Fruit fly (Drosophila melanogaster): Measurements from ENCODE around the gene CG33494.

The CG33494 gene

DNA sequence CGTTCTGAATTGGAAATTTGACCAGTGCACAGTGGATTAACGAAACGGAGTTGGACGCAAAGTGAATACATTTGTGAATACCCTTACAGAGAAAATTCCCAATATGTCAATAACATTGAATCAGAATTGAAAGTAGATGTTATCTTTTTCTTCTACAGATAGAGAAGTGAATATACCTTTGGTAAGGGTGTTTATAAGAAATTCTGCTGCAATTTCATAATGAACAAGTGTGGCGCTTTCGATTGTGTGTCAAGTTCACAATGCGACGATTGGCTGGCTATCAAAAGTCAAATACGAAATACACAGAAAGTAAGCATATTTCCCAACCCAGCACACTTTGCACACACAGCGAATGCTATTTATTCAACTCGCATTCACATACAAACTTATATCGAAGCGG, 46.6 kb downstream of the CG33494 start (continued):
- TF ChIP-seq CG34406 (GFP tag; optimal IDR thresholded peaks at IDR 0.05) (no peak), net (GFP tag; optimal IDR thresholded peaks at IDR 0.05) (no peak), CG6808 (GFP tag; optimal IDR thresholded peaks at IDR 0.05) (no peak), salr (GFP tag; optimal IDR thresholded peaks at IDR 0.05) (no peak)

DNA sequence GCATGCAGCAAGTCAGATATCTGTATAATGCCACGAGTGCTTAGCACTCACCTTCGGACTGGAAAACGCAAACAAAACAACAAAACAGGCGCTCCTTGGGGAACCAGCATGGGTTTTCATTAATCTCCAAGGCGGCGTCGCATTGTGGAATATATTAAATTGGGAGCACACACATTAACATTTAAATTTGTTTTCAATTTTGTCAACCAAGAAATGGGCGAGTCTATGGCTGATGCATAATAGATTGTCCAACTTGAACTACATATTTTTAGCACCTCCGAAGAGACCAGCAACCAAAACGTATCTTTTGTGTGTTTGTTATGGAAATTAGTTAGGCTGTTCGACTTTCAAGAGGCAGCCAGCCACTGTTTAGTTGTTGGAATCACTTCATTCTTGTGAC, 47.5 kb downstream of the CG33494 start:
- no peak for TF ChIP-seq Lpt (GFP tag; optimal IDR thresholded peaks at IDR 0.05)
- TF ChIP-seq CG6276 (GFP tag; optimal IDR thresholded peaks at IDR 0.05): no peak

DNA sequence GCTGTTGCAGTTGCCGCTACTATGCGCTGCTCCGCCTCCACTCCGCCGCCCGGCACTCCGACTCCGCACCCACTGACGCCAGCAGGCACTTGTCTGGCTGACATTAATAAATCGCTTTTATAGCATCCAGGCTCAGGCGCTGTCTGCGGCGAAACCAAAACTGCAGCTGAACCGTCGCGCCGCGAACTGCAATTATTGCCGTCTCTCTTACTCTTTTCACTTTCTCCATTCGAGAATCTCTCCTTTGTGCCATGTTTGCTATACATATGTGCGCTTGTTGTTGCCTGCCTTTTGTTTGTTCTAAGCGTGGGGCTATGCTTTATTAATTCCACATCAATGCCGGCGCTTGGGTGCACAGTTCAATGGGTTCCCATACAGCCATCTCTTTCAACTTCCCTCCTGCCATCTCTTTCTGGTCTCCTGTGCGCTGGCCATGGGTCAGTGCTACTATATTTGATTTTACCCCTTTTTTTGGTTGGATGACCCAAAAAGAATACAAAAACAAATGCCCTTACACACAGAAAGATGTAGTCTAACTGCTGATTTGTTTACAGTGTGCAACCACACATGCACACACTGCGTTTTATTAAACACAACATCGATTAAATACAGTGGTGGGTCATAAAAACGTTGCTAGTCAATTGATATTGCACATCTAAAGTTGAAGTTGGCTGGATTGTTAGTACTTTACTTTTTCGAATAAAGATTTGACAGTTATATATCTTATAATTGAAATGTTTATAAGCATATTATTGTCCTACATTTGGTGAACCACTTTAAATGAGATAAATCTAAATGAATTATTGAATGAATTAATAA, 48.3 kb downstream of the CG33494 start:
- TF ChIP-seq Hr4 (GFP tag; optimal IDR thresholded peaks at IDR 0.05) (peak; percentile 2), Blimp-1 (GFP tag; optimal IDR thresholded peaks at IDR 0.05) (peak; percentile 58), CG8119 (GFP tag; IDR thresholded peaks at IDR 0.05) (no peak), fkh (GFP tag; optimal IDR thresholded peaks at IDR 0.05) (peak; percentile 24), CG6854 (GFP tag; optimal IDR thresholded peaks at IDR 0.05) (no peak), Sox15 (GFP tag; optimal IDR thresholded peaks at IDR 0.05) (no peak), Ets21C (GFP tag; optimal IDR thresholded peaks at IDR 0.05) (no peak), pdm3 (GFP tag; optimal IDR thresholded peaks at IDR 0.05) (peak; percentile 3), CG32006 (GFP tag; optimal IDR thresholded peaks at IDR 0.05) (peak; percentile 19), svp (GFP tag) (peak; percentile 41)

DNA sequence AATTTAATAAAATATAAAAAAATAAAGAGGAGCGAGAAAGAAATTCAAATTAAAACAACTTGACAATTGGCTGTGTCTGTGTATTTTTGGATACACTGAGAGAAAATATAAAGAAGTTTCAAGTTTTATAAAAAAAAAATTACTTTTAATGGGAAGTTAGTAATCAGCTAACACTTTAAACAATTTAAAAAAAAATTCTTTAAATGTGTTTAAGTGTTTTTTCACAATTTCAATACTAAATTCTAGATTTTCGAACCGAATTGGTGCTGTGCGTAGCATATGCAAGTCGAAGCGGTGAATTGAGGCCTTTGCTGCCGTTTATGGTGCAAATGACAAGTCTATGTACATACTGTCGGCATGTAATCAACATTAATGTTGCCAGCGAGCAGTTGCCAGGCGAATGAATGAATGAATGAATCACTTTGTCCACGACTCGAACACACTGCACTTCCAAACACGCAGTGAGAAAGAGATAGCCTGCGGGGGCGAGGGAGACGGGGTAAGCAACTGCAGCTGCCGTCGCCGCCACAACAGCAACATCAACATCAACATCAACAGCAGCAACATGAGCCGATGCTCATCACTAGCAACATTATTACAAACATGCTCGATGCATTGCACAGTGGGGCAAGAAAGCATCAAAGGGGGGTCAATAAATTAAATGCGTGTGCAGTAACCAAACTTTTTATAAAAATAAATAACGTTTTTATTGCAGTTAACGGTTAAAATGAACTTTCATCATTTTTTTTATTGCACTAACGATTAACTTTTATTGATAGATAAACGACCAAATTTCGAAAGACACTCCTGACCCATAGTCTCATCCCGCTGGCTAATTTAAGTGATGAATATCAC, 49.2 kb downstream of the CG33494 start:
- TF ChIP-seq topi (GFP tag; optimal IDR thresholded peaks at IDR 0.05): peak; percentile 84
- TF ChIP-seq Sox15 (GFP tag; optimal IDR thresholded peaks at IDR 0.05): peak; percentile 82
- TF ChIP-seq CG6792 (GFP tag; optimal IDR thresholded peaks at IDR 0.05): peak; percentile 90
- no peak for TF ChIP-seq Blimp-1 (GFP tag; optimal IDR thresholded peaks at IDR 0.05)
- peak; percentile 91 for TF ChIP-seq CG6163 (GFP tag; IDR thresholded peaks at IDR 0.05)
- peak; percentile 63 for TF ChIP-seq CG6854 (GFP tag; optimal IDR thresholded peaks at IDR 0.05)
- TF ChIP-seq lz (GFP tag; optimal IDR thresholded peaks at IDR 0.05): peak; percentile 83
- TF ChIP-seq CG16779 (tag; optimal IDR thresholded peaks at IDR 0.05): peak; percentile 80
- peak; percentile 89 for TF ChIP-seq Sox14 (GFP tag; optimal IDR thresholded peaks at IDR 0.05)
- peak; percentile 83 for TF ChIP-seq CG6276 (GFP tag; optimal IDR thresholded peaks at IDR 0.05)
- peak; percentile 77 to 87 for TF ChIP-seq salr (GFP tag; optimal IDR thresholded peaks at IDR 0.05)
- peak; percentile 93 for TF ChIP-seq CG8119 (GFP tag; IDR thresholded peaks at IDR 0.05)
- peak; percentile 65 for TF ChIP-seq CG7368 (GFP tag; optimal IDR thresholded peaks at IDR 0.05)
- peak; percentile 77 for TF ChIP-seq Sox102F (GFP tag; optimal IDR thresholded peaks at IDR 0.05)
- TF ChIP-seq Eip78C (GFP tag): peak; percentile 98
- peak; percentile 95 for TF ChIP-seq CG15336 (GFP tag; IDR thresholded peaks at IDR 0.05)
- TF ChIP-seq CG11762 (GFP tag; optimal IDR thresholded peaks at IDR 0.05; ENCODE audit: insufficient read depth): peak; percentile 90
- peak; percentile 91 for TF ChIP-seq OdsH (GFP tag; optimal IDR thresholded peaks at IDR 0.05)
- peak; percentile 89 for TF ChIP-seq acj6 (GFP tag; optimal IDR thresholded peaks at IDR 0.05)
- TF ChIP-seq CG11294 (GFP tag; IDR thresholded peaks at IDR 0.05): peak; percentile 77; the same call in 1 of the 2 replicates
- TF ChIP-seq CG8319 (GFP tag; optimal IDR thresholded peaks at IDR 0.05): peak; percentile 76
- peak; percentile 92 for TF ChIP-seq Ets96B (tag; optimal IDR thresholded peaks at IDR 0.05)
- peak; percentile 82 for TF ChIP-seq esn (GFP tag; optimal IDR thresholded peaks at IDR 0.05)
- peak; percentile 94 for TF ChIP-seq CG32006 (GFP tag; optimal IDR thresholded peaks at IDR 0.05)
- TF ChIP-seq Gug (GFP tag; IDR thresholded peaks at IDR 0.05): peak; percentile 86
- TF ChIP-seq Hr38 (GFP tag; optimal IDR thresholded peaks at IDR 0.05): no peak
- peak; percentile 90 for TF ChIP-seq dac (GFP tag; optimal IDR thresholded peaks at IDR 0.05)
- TF ChIP-seq Hr4 (GFP tag; optimal IDR thresholded peaks at IDR 0.05): peak; percentile 94
- TF ChIP-seq Eip93F (GFP tag; optimal IDR thresholded peaks at IDR 0.05): no peak
- peak; percentile 90 for TF ChIP-seq CG10669 (GFP tag; optimal IDR thresholded peaks at IDR 0.05)
- peak; percentile 82 for TF ChIP-seq CG31627 (GFP tag; optimal IDR thresholded peaks at IDR 0.05)
- TF ChIP-seq CG4318 (GFP tag; optimal IDR thresholded peaks at IDR 0.05): peak; percentile 92
- TF ChIP-seq ss (GFP tag; optimal IDR thresholded peaks at IDR 0.05): peak; percentile 71 to 82
- TF ChIP-seq Ets21C (GFP tag; optimal IDR thresholded peaks at IDR 0.05): peak; percentile 74

All from whole organism, prepupa.